Fruit fly (Drosophila melanogaster) whole organism, embryonic: Measurements from ENCODE around the gene CG43293.

Experiments
- Atf6 ChIP-seq: fragments of 200-800 bp; sonication (Bioruptor generic); IDR thresholded peaks from 2 replicates; pipeline ENCODE4 v1.3.6; 2022; ENCODE audit warnings: missing biosample characterization, missing genetic modification characterization
- Bteb2 ChIP-seq: fragments of 200-800 bp; sonication (Bioruptor generic); optimal IDR thresholded peaks from 2 replicates; lab custom pipeline; 2016; ENCODE audit warnings: missing biosample characterization, missing genetic modification characterization
- C15 ChIP-seq: fragments of 200-800 bp; sonication (Bioruptor generic); IDR thresholded peaks from 3 replicates; pipeline ENCODE4 v1.3.6; 2022; ENCODE audit warnings: missing biosample characterization, missing genetic modification characterization
- CG11723 ChIP-seq: fragments of 200-800 bp; sonication (Bioruptor generic); optimal IDR thresholded peaks from 2 replicates; lab custom pipeline; 2017; ENCODE audit warnings: missing biosample characterization, mild to moderate bottlenecking, missing genetic modification characterization
- CG12104 ChIP-seq: fragments of 200-800 bp; sonication (Bioruptor generic); optimal IDR thresholded peaks from 3 replicates; lab custom pipeline; 2016; ENCODE audit warnings: missing biosample characterization, missing genetic modification characterization
- CG12219 ChIP-seq: fragments of 200-800 bp; sonication (Bioruptor generic); optimal IDR thresholded peaks from 3 replicates; lab custom pipeline; 2018; ENCODE audit warnings: missing biosample characterization, mild to moderate bottlenecking, missing genetic modification characterization
- CG12744 ChIP-seq: fragments of 200-800 bp; sonication (Bioruptor generic); optimal IDR thresholded peaks from 2 replicates; lab custom pipeline; 2016; ENCODE audit warnings: missing biosample characterization, missing genetic modification characterization
- CG13123 ChIP-seq: fragments of 200-800 bp; sonication (Bioruptor generic); optimal IDR thresholded peaks from 2 replicates; lab custom pipeline; 2016; ENCODE audit warnings: missing biosample characterization, missing genetic modification characterization
- CG13287 ChIP-seq: fragments of 200-800 bp; sonication (Bioruptor generic); IDR thresholded peaks from 2 replicates; pipeline ENCODE4 v1.3.6; 2022; ENCODE audit warnings: missing biosample characterization, missing genetic modification characterization; ENCODE audit not compliant: partially characterized antibody
- CG13624 ChIP-seq: fragments of 200-800 bp; sonication (Bioruptor generic); optimal IDR thresholded peaks from 2 replicates; lab custom pipeline; 2016; ENCODE audit warnings: missing biosample characterization, missing genetic modification characterization
- CG14050 ChIP-seq: fragments of 200-800 bp; sonication (Bioruptor generic); IDR thresholded peaks from 3 replicates; pipeline ENCODE4 v1.3.6; 2022; ENCODE audit warnings: missing biosample characterization, missing genetic modification characterization
- CG1602 ChIP-seq: fragments of 200-800 bp; sonication (Bioruptor generic); optimal IDR thresholded peaks from 3 replicates; lab custom pipeline; 2016; ENCODE audit warnings: missing biosample characterization, missing genetic modification characterization
- CG16813 ChIP-seq: fragments of 200-800 bp; sonication (Bioruptor generic); IDR thresholded peaks from 3 replicates; pipeline ENCODE4 v1.3.6; 2022; ENCODE audit warnings: missing biosample characterization, missing genetic modification characterization; ENCODE audit not compliant: partially characterized antibody
- CG32532 ChIP-seq: fragments of 200-800 bp; sonication (Bioruptor generic); IDR thresholded peaks from 2 replicates; pipeline ENCODE4 v1.3.6; 2022; ENCODE audit warnings: missing biosample characterization, missing genetic modification characterization
- CG7357 ChIP-seq: fragments of 200-800 bp; sonication (Bioruptor generic); IDR thresholded peaks from 3 replicates; pipeline ENCODE4 v1.3.6; 2022; ENCODE audit warnings: missing biosample characterization, missing genetic modification characterization
- CG7556 ChIP-seq: fragments of 200-800 bp; sonication (Bioruptor generic); optimal IDR thresholded peaks from 2 replicates; lab custom pipeline; 2017; ENCODE audit warnings: missing biosample characterization, mild to moderate bottlenecking, missing genetic modification characterization
- CG7928 ChIP-seq: fragments of 200-800 bp; sonication (Bioruptor generic); optimal IDR thresholded peaks from 2 replicates; lab custom pipeline; 2017; ENCODE audit warnings: missing biosample characterization, mild to moderate bottlenecking, missing genetic modification characterization
- CG8924 ChIP-seq: fragments of 200-800 bp; optimal IDR thresholded peaks from 3 replicates; lab custom pipeline; 2019; ENCODE audit warnings: missing biosample characterization, mild to moderate bottlenecking, missing genetic modification characterization, moderate library complexity
- Doc3 ChIP-seq: fragments of 200-800 bp; sonication (Bioruptor generic); IDR thresholded peaks from 3 replicates; pipeline ENCODE4 v1.3.6; 2022; ENCODE audit warnings: missing biosample characterization, missing genetic modification characterization; ENCODE audit not compliant: partially characterized antibody
- ERR ChIP-seq: fragments of 200-800 bp; sonication (Bioruptor generic); optimal IDR thresholded peaks from 2 replicates; lab custom pipeline; 2016; ENCODE audit warnings: missing biosample characterization, missing genetic modification characterization
- Gug ChIP-seq: fragments of 200-800 bp; sonication (Bioruptor generic); IDR thresholded peaks from 4 replicates; pipeline ENCODE4 v1.3.6; 2022; ENCODE audit warnings: missing biosample characterization, missing genetic modification characterization
- H15 ChIP-seq: fragments of 200-800 bp; sonication (Bioruptor generic); IDR thresholded peaks from 3 replicates; pipeline ENCODE4 v1.3.6; 2022; ENCODE audit warnings: missing biosample characterization, missing genetic modification characterization
- HLH4C ChIP-seq: fragments of 200-800 bp; sonication (Bioruptor generic); IDR thresholded peaks from 3 replicates; pipeline ENCODE4 v1.3.6; 2022; ENCODE audit warnings: missing biosample characterization, missing genetic modification characterization; ENCODE audit not compliant: partially characterized antibody
- HLH54F ChIP-seq: fragments of 200-800 bp; sonication (Bioruptor generic); optimal IDR thresholded peaks from 3 replicates; lab custom pipeline; 2016; ENCODE audit warnings: missing biosample characterization, missing genetic modification characterization
- NK7.1 ChIP-seq: fragments of 200-800 bp; sonication (Bioruptor generic); optimal IDR thresholded peaks from 3 replicates; lab custom pipeline; 2016; ENCODE audit warnings: missing biosample characterization, missing genetic modification characterization
- NfI ChIP-seq: fragments of 200-800 bp; sonication (Bioruptor generic); optimal IDR thresholded peaks from 3 replicates; lab custom pipeline; 2018; ENCODE audit warnings: missing biosample characterization, mild to moderate bottlenecking, missing genetic modification characterization, moderate library complexity
- Ravus ChIP-seq: fragments of 200-800 bp; sonication (Bioruptor generic); IDR thresholded peaks from 2 replicates; pipeline ENCODE4 v1.3.6; 2022; ENCODE audit warnings: missing biosample characterization, missing genetic modification characterization
- Rfx ChIP-seq: fragments of 200-800 bp; sonication (Bioruptor generic); IDR thresholded peaks from 2 replicates; pipeline ENCODE4 v1.3.6; 2022; ENCODE audit warnings: missing biosample characterization, missing genetic modification characterization
- Scr ChIP-seq: fragments of 200-800 bp; sonication (Bioruptor generic); IDR thresholded peaks from 2 replicates; pipeline ENCODE4 v1.3.6; 2022; ENCODE audit warnings: missing biosample characterization, missing genetic modification characterization; ENCODE audit not compliant: partially characterized antibody
- Ssrp ChIP-seq: fragments of 200-800 bp; sonication (Bioruptor generic); optimal IDR thresholded peaks from 2 replicates; lab custom pipeline; 2018; ENCODE audit warnings: missing biosample characterization, mild to moderate bottlenecking, missing genetic modification characterization, moderate library complexity
- Trl ChIP-seq, 3 experiments: fragments of >200 bp in 2 of 3; fragments of 200-800 bp in 1 of 3; sonication (Bioruptor generic) in 1 of 3; optimal IDR thresholded peaks; 2 replicates in 1 of 3; 3 replicates in 2 of 3; lab custom pipeline; 2016 to 2017; ENCODE audit warnings: missing biosample characterization in 1 of 3, missing genetic modification characterization in 1 of 3
- br ChIP-seq: fragments of >200 bp; optimal IDR thresholded peaks from 2 replicates; lab custom pipeline; 2017
- chinmo ChIP-seq: fragments of 200-800 bp; sonication (Bioruptor generic); IDR thresholded peaks from 4 replicates; pipeline ENCODE4 v1.3.6; 2022; ENCODE audit warnings: missing biosample characterization, missing genetic modification characterization; ENCODE audit not compliant: partially characterized antibody
- croc ChIP-seq: fragments of 200-800 bp; sonication (Bioruptor generic); conservative IDR thresholded peaks from 3 replicates; pipeline ENCODE4 v1.3.6; 2022; ENCODE audit warnings: missing biosample characterization, missing genetic modification characterization
- dpn ChIP-seq, 2 experiments: fragments of 200-800 bp; sonication (Bioruptor generic); optimal IDR thresholded peaks; 3 replicates each; lab custom pipeline; 2016; ENCODE audit warnings: missing biosample characterization in 2 of 2, missing genetic modification characterization in 2 of 2
- eve ChIP-seq, 2 experiments: fragments of >200 bp; optimal IDR thresholded peaks; 2 replicates each; lab custom pipeline; 2017; ENCODE audit warnings: missing biosample characterization in 2 of 2, missing genetic modification characterization in 2 of 2
- fru ChIP-seq: fragments of >200 bp; optimal IDR thresholded peaks from 2 replicates; lab custom pipeline; 2017
- gcm ChIP-seq: fragments of 200-800 bp; sonication (Bioruptor generic); optimal IDR thresholded peaks from 2 replicates; lab custom pipeline; 2019; ENCODE audit warnings: missing biosample characterization, mild to moderate bottlenecking, missing genetic modification characterization, moderate library complexity
- gfzf ChIP-seq: fragments of 200-800 bp; sonication (Bioruptor generic); optimal IDR thresholded peaks from 2 replicates; lab custom pipeline; 2016; ENCODE audit warnings: missing biosample characterization, mild to moderate bottlenecking, missing genetic modification characterization, moderate library complexity
- hkb ChIP-seq, 2 experiments: fragments of 200-800 bp in 1 of 2; fragments of >200 bp in 1 of 2; sonication (Bioruptor generic) in 1 of 2; IDR thresholded peaks in 1 of 2; optimal IDR thresholded peaks in 1 of 2; 2 replicates each; pipeline versions ENCODE4 v1.3.6 to Lab custom; 2017 to 2022; ENCODE audit warnings: missing biosample characterization in 1 of 2, missing genetic modification characterization in 1 of 2
- ken ChIP-seq: fragments of 200-800 bp; sonication (Bioruptor generic); IDR thresholded peaks from 3 replicates; pipeline ENCODE4 v1.3.6; 2022; ENCODE audit warnings: missing biosample characterization, missing genetic modification characterization
- lilli ChIP-seq: fragments of 200-800 bp; sonication (Bioruptor generic); optimal IDR thresholded peaks from 3 replicates; lab custom pipeline; 2016; ENCODE audit warnings: missing biosample characterization, missing genetic modification characterization
- lola ChIP-seq, 3 experiments: fragments of >200 bp in 2 of 3; fragments of 200-800 bp in 1 of 3; sonication (Bioruptor generic) in 1 of 3; optimal IDR thresholded peaks; 2 replicates each; lab custom pipeline; 2017 to 2019; ENCODE audit warnings: missing biosample characterization in 3 of 3, missing genetic modification characterization in 3 of 3, mild to moderate bottlenecking in 1 of 3, moderate library complexity in 1 of 3
- otp ChIP-seq: fragments of 200-800 bp; sonication (Bioruptor generic); IDR thresholded peaks from 3 replicates; pipeline ENCODE4, ENCODE4 v1.3.6; 2022; ENCODE audit warnings: missing biosample characterization, missing genetic modification characterization
- pzg ChIP-seq: fragments of 200-800 bp; sonication (Bioruptor generic); optimal IDR thresholded peaks from 3 replicates; lab custom pipeline; 2018; ENCODE audit warnings: missing biosample characterization, mild to moderate bottlenecking, missing genetic modification characterization, moderate library complexity
- ro ChIP-seq: fragments of 200-800 bp; sonication (Bioruptor generic); IDR thresholded peaks from 2 replicates; pipeline ENCODE4 v1.3.6; 2022; ENCODE audit warnings: missing biosample characterization, missing genetic modification characterization
- slbo ChIP-seq: fragments of 200-800 bp; sonication (Bioruptor generic); IDR thresholded peaks from 2 replicates; pipeline ENCODE4 v1.3.6; 2022; ENCODE audit warnings: missing biosample characterization, missing genetic modification characterization
- sr ChIP-seq: fragments of 200-800 bp; sonication (Bioruptor generic); IDR thresholded peaks from 3 replicates; pipeline ENCODE4 v1.3.6; 2022; ENCODE audit warnings: missing biosample characterization, missing genetic modification characterization
- tgo ChIP-seq: fragments of 200-800 bp; sonication (Bioruptor generic); IDR thresholded peaks from 3 replicates; pipeline ENCODE4 v1.3.6; 2022; ENCODE audit warnings: missing biosample characterization, missing genetic modification characterization
- vnd ChIP-seq: fragments of 200-800 bp; sonication (Bioruptor generic); IDR thresholded peaks from 3 replicates; pipeline ENCODE4 v1.3.6; 2022; ENCODE audit warnings: missing biosample characterization, missing genetic modification characterization; ENCODE audit not compliant: partially characterized antibody
- yki ChIP-seq: fragments of >200 bp; optimal IDR thresholded peaks from 3 replicates; lab custom pipeline; 2018

The CG43293 gene

DNA sequence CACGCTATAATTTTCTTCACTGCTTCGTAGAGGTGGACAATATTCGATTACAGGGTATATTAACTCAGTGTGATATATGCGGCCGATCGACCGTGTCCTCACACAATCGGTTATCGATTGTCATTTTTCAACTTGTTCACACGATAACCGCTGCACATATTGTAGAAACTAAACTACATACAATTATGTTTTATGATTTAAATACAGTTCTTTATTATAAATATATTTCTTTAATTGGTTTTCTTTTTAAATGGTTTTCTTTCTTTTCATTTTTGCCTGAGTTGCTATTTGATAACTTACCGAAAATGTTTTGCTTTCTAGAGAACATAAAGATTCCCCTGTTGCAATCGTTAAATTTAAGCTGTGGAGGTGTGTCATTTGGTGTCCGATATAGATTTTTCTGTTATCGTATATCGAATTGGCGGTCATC lies 11.1 kb upstream of the CG43293 start, which contains the start of the genes fmt and CG7376 (continued):
- peak in 1 of 2 experiments; percentile 42 for TF ChIP-seq dpn (GFP tag; optimal IDR thresholded peaks at IDR 0.05; lab: Kevin White, UChicago)
- no peak for TF ChIP-seq croc (GFP tag; lab: Robert Waterston, UW)
- TF ChIP-seq HLH54F (GFP tag; lab: Kevin White, UChicago): no peak
- TF ChIP-seq CG13123 (GFP tag; lab: Kevin White, UChicago): no peak
- no peak for TF ChIP-seq CG12744 (GFP tag; lab: Kevin White, UChicago)
- TF ChIP-seq Atf6 (GFP tag; lab: Robert Waterston, UW): no peak
- TF ChIP-seq Trl (optimal IDR thresholded peaks at IDR 0.05; lab: Kevin White, UChicago): no peak
- TF ChIP-seq Trl (GFP tag; optimal IDR thresholded peaks at IDR 0.05; lab: Kevin White, UChicago): no peak
- peak in 1 of 3 experiments; percentile 61 for TF ChIP-seq lola (GFP tag; optimal IDR thresholded peaks at IDR 0.05; lab: Kevin White, UChicago)
- TF ChIP-seq sr (GFP tag; lab: Robert Waterston, UW): no peak
- no peak for TF ChIP-seq yki (lab: Kevin White, UChicago)
- peak; percentile 70 for TF ChIP-seq CG13287 (GFP tag; lab: Robert Waterston, UW)
- no peak; the same call in 1 of the 2 replicates for TF ChIP-seq CG32532 (GFP tag; lab: Robert Waterston, UW)
- peak; percentile 61 for TF ChIP-seq slbo (GFP tag; lab: Robert Waterston, UW)
- TF ChIP-seq otp (GFP tag; lab: Robert Waterston, UW): no peak
- peak; percentile 15 for TF ChIP-seq Ssrp (tag; lab: Kevin White, UChicago)
- TF ChIP-seq Rfx (GFP tag; lab: Robert Waterston, UW): no peak
- TF ChIP-seq ken (GFP tag; lab: Robert Waterston, UW): no peak
- peak; percentile 75; the same call in 2 of the 4 replicates for TF ChIP-seq chinmo
- TF ChIP-seq HLH4C (GFP tag; lab: Robert Waterston, UW): peak; percentile 95
- TF ChIP-seq NK7.1 (GFP tag; lab: Kevin White, UChicago): no peak
- TF ChIP-seq Scr (GFP tag; lab: Robert Waterston, UW): peak; percentile 80
- TF ChIP-seq CG12104: peak; percentile 34
- TF ChIP-seq CG14050: no peak
- TF ChIP-seq pzg: peak; percentile 43
- TF ChIP-seq ro (GFP tag; lab: Robert Waterston, UW): no peak
- peak; percentile 37 for TF ChIP-seq hkb (optimal IDR thresholded peaks at IDR 0.05; lab: Kevin White, UChicago)
- TF ChIP-seq hkb (GFP tag; IDR thresholded peaks at IDR 0.05; lab: Robert Waterston, UW): no peak
- TF ChIP-seq gcm (GFP tag; lab: Kevin White, UChicago): no peak
- no peak for TF ChIP-seq NfI
- no peak for TF ChIP-seq CG12219 (GFP tag; lab: Kevin White, UChicago)
- TF ChIP-seq C15: no peak
- TF ChIP-seq CG16813 (GFP tag; lab: Robert Waterston, UW): peak; percentile 81
- TF ChIP-seq CG7556 (GFP tag; lab: Kevin White, UChicago): no peak
- no peak for TF ChIP-seq CG13624 (GFP tag; lab: Kevin White, UChicago)
- no peak for TF ChIP-seq eve (GFP tag; optimal IDR thresholded peaks at IDR 0.05; lab: Kevin White, UChicago)
- no peak for TF ChIP-seq Bteb2 (GFP tag; lab: Kevin White, UChicago)
- no peak for TF ChIP-seq CG7928
- 0 out of 3 replicates have a peak, but pooled peaks have one; percentile 47 for TF ChIP-seq Doc3 (GFP tag; lab: Robert Waterston, UW)
- TF ChIP-seq fru (lab: Kevin White, UChicago): no peak
- TF ChIP-seq H15 (GFP tag; lab: Robert Waterston, UW): no peak
- TF ChIP-seq tgo: no peak
- no peak for TF ChIP-seq CG8924 (tag; lab: Kevin White, UChicago)
- no peak for TF ChIP-seq br (lab: Kevin White, UChicago)
- peak; percentile 84 for TF ChIP-seq vnd
- no peak for TF ChIP-seq CG11723 (GFP tag; lab: Kevin White, UChicago)
- TF ChIP-seq lilli (GFP tag; lab: Kevin White, UChicago): peak; percentile 34
- TF ChIP-seq CG1602 (GFP tag; lab: Kevin White, UChicago): peak; percentile 10
- no peak for TF ChIP-seq Gug
- TF ChIP-seq CG7357 (GFP tag; lab: Robert Waterston, UW): peak; percentile 93
- TF ChIP-seq ERR (GFP tag; lab: Kevin White, UChicago): no peak
- no peak for TF ChIP-seq Ravus (GFP tag; lab: Robert Waterston, UW)
- no peak for TF ChIP-seq gfzf
